Worm (Caenorhabditis elegans) whole organism, L4 larva: ENCODE measurements around the gene str-31.

Experiments
- F10B5.3 ChIP-seq: sonication (generic microtip); optimal IDR thresholded peaks from 2 replicates; lab custom pipeline; 2016; ENCODE audit warnings: mild to moderate bottlenecking, missing genetic modification characterization, missing compliant biosample characterization
- F26F4.8 ChIP-seq: fragments of 200-800 bp; sonication (Bioruptor generic); conservative IDR thresholded peaks from 2 replicates; pipeline ENCODE4 v1.3.6; 2022; ENCODE audit warnings: missing genetic modification characterization, missing compliant biosample characterization
- F37D6.2 ChIP-seq: sonication (generic microtip); optimal IDR thresholded peaks from 2 replicates; lab custom pipeline; 2016; ENCODE audit warnings: mild to moderate bottlenecking, missing genetic modification characterization, missing compliant biosample characterization
- T20F7.1 ChIP-seq: fragments of 200-800 bp; sonication (Bioruptor generic); optimal IDR thresholded peaks from 2 replicates; lab custom pipeline; 2018; ENCODE audit warnings: mild to moderate bottlenecking, missing genetic modification characterization, missing compliant biosample characterization
- Y75B8A.6 ChIP-seq: fragments of 200-800 bp; sonication (Bioruptor generic); IDR thresholded peaks from 2 replicates; pipeline ENCODE4 v1.3.6; 2022; ENCODE audit warnings: missing genetic modification reagents, missing genetic modification characterization, missing compliant biosample characterization
- ama-1 ChIP-seq: fragments of 150-350 bp; optimal IDR thresholded peaks from 2 replicates; lab custom pipeline; 2014; ENCODE audit warnings: inconsistent platforms, mixed read lengths
- ceh-28 ChIP-seq: fragments of 150-350 bp; optimal IDR thresholded peaks from 2 replicates; lab custom pipeline; 2014; ENCODE audit warnings: missing biosample characterization, missing genetic modification reagents, missing genetic modification characterization
- cey-2 ChIP-seq: sonication (generic microtip); optimal IDR thresholded peaks from 3 replicates; lab custom pipeline; 2017; ENCODE audit warnings: missing genetic modification characterization, mild to moderate bottlenecking, missing compliant biosample characterization, antibody characterized with exemption, borderline replicate concordance; ENCODE audit not compliant: insufficient read depth
- daf-8 ChIP-seq: fragments of 200-800 bp; sonication (Bioruptor generic); IDR thresholded peaks from 2 replicates; pipeline ENCODE4 v1.3.6; 2022; ENCODE audit warnings: missing genetic modification characterization, missing compliant biosample characterization
- dmd-6 ChIP-seq: fragments of 200-800 bp; sonication (Bioruptor generic); IDR thresholded peaks from 2 replicates; pipeline ENCODE4 v1.3.6; 2022; ENCODE audit warnings: missing genetic modification reagents, missing genetic modification characterization, missing compliant biosample characterization
- duxl-1 ChIP-seq: sonication (generic microtip); optimal IDR thresholded peaks from 2 replicates; lab custom pipeline; 2016; ENCODE audit warnings: mild to moderate bottlenecking, missing genetic modification characterization, moderate library complexity, missing compliant biosample characterization; ENCODE audit not compliant: poor library complexity
- fkh-10 ChIP-seq: fragments of 150-350 bp; optimal IDR thresholded peaks from 2 replicates; lab custom pipeline; 2014; ENCODE audit warnings: missing biosample characterization, missing genetic modification reagents, missing genetic modification characterization
- lin-13 ChIP-seq: fragments of 150-350 bp; optimal IDR thresholded peaks from 2 replicates; lab custom pipeline; 2014; ENCODE audit warnings: missing biosample characterization, missing genetic modification reagents, missing genetic modification characterization
- lin-29 ChIP-seq: fragments of 200-800 bp; sonication (Bioruptor generic); IDR thresholded peaks from 2 replicates; pipeline ENCODE4 v1.3.6; 2022; ENCODE audit warnings: missing genetic modification reagents, missing genetic modification characterization, missing compliant biosample characterization
- lin-38 ChIP-seq: fragments of 200-800 bp; sonication (Bioruptor generic); IDR thresholded peaks from 2 replicates; pipeline ENCODE4 v1.3.6; 2022; ENCODE audit warnings: missing genetic modification reagents, missing genetic modification characterization, missing compliant biosample characterization
- lsy-2 ChIP-seq, 2 experiments: fragments of 150-350 bp in 1 of 2; sonication (generic microtip) in 1 of 2; optimal IDR thresholded peaks; 2 replicates each; lab custom pipeline; 2014 to 2017; ENCODE audit warnings: missing biosample characterization in 2 of 2, missing genetic modification characterization in 2 of 2
- mdl-1 ChIP-seq, 2 experiments: fragments of 150-350 bp in 1 of 2; sonication (generic microtip) in 1 of 2; optimal IDR thresholded peaks; 2 replicates each; lab custom pipeline; 2014 to 2017; ENCODE audit warnings: missing biosample characterization in 2 of 2, missing genetic modification characterization in 2 of 2
- mes-2 ChIP-seq: sonication (generic microtip); optimal IDR thresholded peaks from 2 replicates; lab custom pipeline; 2016; ENCODE audit warnings: missing genotype, mild to moderate bottlenecking, missing genetic modification characterization, missing compliant biosample characterization; ENCODE audit not compliant: poor library complexity, severe bottlenecking
- nhr-102 ChIP-seq: sonication (generic microtip); optimal IDR thresholded peaks from 2 replicates; lab custom pipeline; 2016; ENCODE audit warnings: mild to moderate bottlenecking, missing genetic modification characterization, moderate library complexity, missing compliant biosample characterization
- nhr-11 ChIP-seq: fragments of 150-350 bp; optimal IDR thresholded peaks from 2 replicates; lab custom pipeline; 2014; ENCODE audit warnings: missing biosample characterization, missing genetic modification characterization
- nhr-111 ChIP-seq: fragments of 200-800 bp; sonication (Bioruptor generic); optimal IDR thresholded peaks from 2 replicates; lab custom pipeline; 2018; ENCODE audit warnings: mild to moderate bottlenecking, missing genetic modification characterization, missing compliant biosample characterization
- nhr-28 ChIP-seq: fragments of 150-350 bp; optimal IDR thresholded peaks from 2 replicates; lab custom pipeline; 2014; ENCODE audit warnings: missing biosample characterization, missing genetic modification characterization
- nhr-41 ChIP-seq: fragments of 200-800 bp; sonication (Bioruptor generic); IDR thresholded peaks from 2 replicates; pipeline ENCODE4 v1.3.6; 2022; ENCODE audit warnings: missing genetic modification reagents, missing genetic modification characterization, missing compliant biosample characterization
- nhr-48 ChIP-seq: sonication (generic microtip); optimal IDR thresholded peaks from 2 replicates; lab custom pipeline; 2016; ENCODE audit warnings: mild to moderate bottlenecking, missing genetic modification characterization, missing compliant biosample characterization
- nhr-77 ChIP-seq: fragments of 150-350 bp; optimal IDR thresholded peaks from 2 replicates; lab custom pipeline; 2014; ENCODE audit warnings: missing biosample characterization, missing genetic modification characterization
- php-3 ChIP-seq: fragments of 200-800 bp; sonication (Bioruptor generic); IDR thresholded peaks from 2 replicates; pipeline ENCODE4 v1.3.6; 2022; ENCODE audit warnings: missing genetic modification reagents, missing genetic modification characterization, missing compliant biosample characterization
- saeg-2 ChIP-seq: fragments of 200-800 bp; sonication (Bioruptor generic); IDR thresholded peaks from 2 replicates; pipeline ENCODE4 v1.3.6; 2022; ENCODE audit warnings: missing genetic modification reagents, missing genetic modification characterization, missing compliant biosample characterization
- snpc-1.2 ChIP-seq: fragments of 200-800 bp; sonication (Bioruptor generic); IDR thresholded peaks from 2 replicates; pipeline ENCODE4 v1.3.6; 2022; ENCODE audit warnings: missing genetic modification reagents, missing genetic modification characterization, missing compliant biosample characterization
- spr-1 ChIP-seq: sonication (generic microtip); optimal IDR thresholded peaks from 2 replicates; lab custom pipeline; 2016; ENCODE audit warnings: mild to moderate bottlenecking, missing genetic modification characterization, missing compliant biosample characterization
- tag-97 ChIP-seq: fragments of 200-800 bp; sonication (Bioruptor generic); IDR thresholded peaks from 2 replicates; pipeline ENCODE4 v1.3.6; 2022; ENCODE audit warnings: missing genetic modification characterization, missing compliant biosample characterization
- unc-130 ChIP-seq: sonication (generic microtip); optimal IDR thresholded peaks from 2 replicates; lab custom pipeline; 2016; ENCODE audit warnings: missing genetic modification reagents, missing genetic modification characterization, missing compliant biosample characterization
- unc-62 ChIP-seq, 3 experiments: fragments of 150-350 bp in 1 of 3; sonication (generic microtip); optimal IDR thresholded peaks in 2 of 3; peaks in 1 of 3; 1 replicate in 1 of 3; 2 replicates in 2 of 3; lab custom pipeline; 2014 to 2017; ENCODE audit warnings: missing biosample characterization in 3 of 3, missing genetic modification characterization in 3 of 3, missing genetic modification reagents in 3 of 3, missing genotype in 1 of 3
- zip-2 ChIP-seq: fragments of 150-350 bp; optimal IDR thresholded peaks from 2 replicates; lab custom pipeline; 2014; ENCODE audit warnings: missing biosample characterization, missing genetic modification characterization

The str-31 gene

DNA sequence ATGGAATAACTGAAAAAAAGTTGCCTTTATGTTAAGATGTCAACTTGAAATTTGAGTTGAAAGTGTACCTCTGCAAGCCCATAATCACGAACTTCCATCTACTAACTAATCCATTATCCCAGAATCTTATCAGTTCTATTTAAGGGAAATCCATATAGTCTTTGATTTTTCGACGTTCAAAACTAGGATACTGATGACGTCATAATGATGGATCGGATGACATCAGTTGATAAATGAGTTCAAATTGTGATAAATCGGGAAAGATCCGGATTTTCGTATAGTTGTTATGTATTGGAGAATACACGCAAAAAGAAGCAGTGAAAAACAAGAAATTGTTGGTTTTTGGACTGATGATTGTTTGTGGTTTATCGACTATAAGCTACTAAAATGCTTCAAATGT, 35.3 kb upstream of the str-31 start:
- no peak for TF ChIP-seq F37D6.2
- no peak for TF ChIP-seq lsy-2 (tag; optimal IDR thresholded peaks at IDR 0.05; lab: Kevin White, UChicago)
- TF ChIP-seq unc-62 (GFP tag; optimal IDR thresholded peaks at IDR 0.05 in 1 of 2; lab: Kevin White, UChicago), result peak in 1 of 2 experiments; percentile 87
- TF ChIP-seq unc-62 (tag; optimal IDR thresholded peaks at IDR 0.05; lab: Kevin White, UChicago), result no peak
- TF ChIP-seq mdl-1 (tag; optimal IDR thresholded peaks at IDR 0.05; lab: Kevin White, UChicago), result peak in 1 of 2 experiments; percentile 8
- peak; percentile 79 for TF ChIP-seq nhr-48 (tag; lab: Kevin White, UChicago)
- peak; percentile 10 for TF ChIP-seq nhr-28 (tag; lab: Kevin White, UChicago)
- TF ChIP-seq dmd-6, result no peak

DNA sequence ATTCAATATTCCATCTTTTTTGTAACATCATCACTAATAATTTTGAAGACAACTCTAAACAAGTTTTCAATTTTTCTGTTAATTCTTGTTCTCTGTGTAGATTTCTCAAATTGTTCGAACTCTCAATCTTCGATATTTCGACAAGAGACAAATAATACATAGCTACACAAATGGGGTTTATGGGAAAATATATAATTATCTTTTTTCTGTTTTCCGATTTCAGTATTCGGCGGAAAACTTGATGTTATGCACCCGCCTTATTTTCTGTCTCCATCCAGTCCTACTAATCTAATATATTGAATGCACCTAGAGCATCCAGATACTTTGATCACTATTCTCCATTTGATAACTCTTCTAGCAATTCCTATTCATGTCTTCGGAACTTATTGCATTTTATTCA, 30.5 kb upstream of the str-31 start, which contains the start of gene srh-268:
Gene srh-268, plus strand, starts transcription at position 301 of the 400 bp plus-strand sequence.
- no peak for TF ChIP-seq php-3 (GFP tag; lab: Robert Waterston, UW)
- no peak for TF ChIP-seq spr-1 (tag; lab: Kevin White, UChicago)
- no peak for TF ChIP-seq F26F4.8
- TF ChIP-seq nhr-11 (tag; lab: Kevin White, UChicago), result no peak
- TF ChIP-seq ama-1, result no peak
- TF ChIP-seq nhr-102 (tag; lab: Kevin White, UChicago), result no peak
- no peak for TF ChIP-seq mdl-1 (tag; optimal IDR thresholded peaks at IDR 0.05; lab: Kevin White, UChicago)
- TF ChIP-seq Y75B8A.6 (GFP tag; lab: Robert Waterston, UW), result no peak
- no peak for TF ChIP-seq lin-38 (GFP tag; lab: Robert Waterston, UW)
- TF ChIP-seq mes-2 (tag; lab: Kevin White, UChicago), result no peak
- no peak for TF ChIP-seq nhr-28 (tag; lab: Kevin White, UChicago)
- no peak for TF ChIP-seq unc-62 (GFP tag; optimal IDR thresholded peaks at IDR 0.05 in 1 of 2; lab: Kevin White, UChicago)
- TF ChIP-seq unc-62 (tag; optimal IDR thresholded peaks at IDR 0.05; lab: Kevin White, UChicago), result no peak
- TF ChIP-seq unc-130, result no peak

DNA sequence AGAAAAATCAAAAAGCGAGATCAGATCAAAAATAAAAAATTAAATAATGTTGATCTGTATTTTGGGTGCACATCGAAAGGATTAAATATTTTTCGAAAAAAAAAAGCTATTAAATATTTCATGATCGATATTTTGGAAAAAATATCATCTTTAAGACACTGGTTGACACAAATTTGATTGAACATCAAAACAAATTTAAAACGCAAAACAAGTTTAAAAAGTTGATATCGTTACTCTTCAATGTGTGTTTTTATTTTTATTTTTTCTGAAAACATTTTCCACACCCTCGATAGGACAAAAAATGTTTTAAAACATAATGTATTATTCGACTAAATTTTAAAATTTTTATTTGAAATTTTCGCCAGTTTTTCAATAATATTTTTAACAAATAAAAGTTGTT, 29.6 kb upstream of the str-31 start, which contains the start of gene C54F6.12:
Gene C54F6.12, minus strand, starts transcription at position 101 of the 400 bp plus-strand sequence.
- TF ChIP-seq cey-2 (tag; lab: Kevin White, UChicago) (no peak), ceh-28 (tag; lab: Kevin White, UChicago) (no peak), snpc-1.2 (no peak), nhr-77 (no peak), saeg-2 (GFP tag; lab: Robert Waterston, UW) (no peak), php-3 (GFP tag; lab: Robert Waterston, UW) (no peak), ama-1 (no peak), T20F7.1 (GFP tag; lab: Kevin White, UChicago) (no peak)
- TF ChIP-seq, all 104 proteins: peak for 0

DNA sequence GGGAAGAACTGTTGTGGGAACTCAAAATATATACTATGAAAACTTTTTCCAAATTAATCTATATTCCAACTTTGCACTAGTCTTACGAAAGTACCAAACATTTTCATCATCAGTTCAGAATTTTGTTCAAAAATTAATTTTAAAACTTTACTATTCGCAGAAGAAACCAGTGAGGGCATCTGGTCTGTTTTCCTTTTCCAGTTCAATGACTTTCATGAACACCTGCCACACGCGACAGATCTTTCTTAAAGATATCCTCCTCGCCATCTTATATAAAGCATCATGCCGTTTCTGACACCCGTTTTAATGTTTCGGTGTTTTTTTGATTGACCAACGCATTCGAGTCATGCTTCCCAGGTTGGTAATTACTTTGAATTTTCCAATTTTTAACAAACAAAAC, 24.5 kb upstream of the str-31 start, which contains the start of gene C54F6.3:
Gene C54F6.3, plus strand, starts transcription at position 301 of the 400 bp plus-strand sequence.
- TF ChIP-seq F26F4.8 (no peak), lin-13 (GFP tag; lab: Kevin White, UChicago) (no peak), lin-29 (no peak), zip-2 (tag; lab: Kevin White, UChicago) (no peak), nhr-111 (GFP tag; lab: Kevin White, UChicago) (no peak), duxl-1 (no peak), T20F7.1 (GFP tag; lab: Kevin White, UChicago) (no peak), unc-130 (no peak), fkh-10 (GFP tag; lab: Kevin White, UChicago) (no peak), lin-38 (GFP tag; lab: Robert Waterston, UW) (no peak), F10B5.3 (tag; lab: Kevin White, UChicago) (no peak), daf-8 (no peak), nhr-41 (GFP tag; lab: Robert Waterston, UW) (no peak), tag-97 (GFP tag; lab: Robert Waterston, UW) (no peak), nhr-28 (tag; lab: Kevin White, UChicago) (no peak)
